Worm (Caenorhabditis elegans) whole organism, L3 larva: ENCODE results near the gene bus-5.
A peak's percentile ranks its signal among the peaks of the same experiment; 100 is the strongest.

ENCODE experiments used
- R02D3.7 ChIP-seq: fragments of 150-350 bp; optimal IDR thresholded peaks from 2 replicates; lab custom pipeline; 2014; ENCODE audit warnings: missing biosample characterization, missing genetic modification characterization
- ZK546.5 ChIP-seq: sonication (generic microtip); optimal IDR thresholded peaks from 2 replicates; lab custom pipeline; 2017; ENCODE audit warnings: missing biosample characterization, missing genetic modification characterization
- aly-2 ChIP-seq: fragments of 150-350 bp; optimal IDR thresholded peaks from 2 replicates; lab custom pipeline; 2014; ENCODE audit warnings: missing biosample characterization, missing genetic modification characterization
- ama-1 ChIP-seq: fragments of 150-350 bp; optimal IDR thresholded peaks from 2 replicates; lab custom pipeline; 2018
- ceh-16 ChIP-seq: sonication (generic microtip); optimal IDR thresholded peaks from 2 replicates; lab custom pipeline; 2017; ENCODE audit warnings: missing biosample characterization, missing genetic modification characterization
- ceh-28 ChIP-seq: fragments of 150-350 bp; optimal IDR thresholded peaks from 2 replicates; lab custom pipeline; 2014; ENCODE audit warnings: missing biosample characterization, missing genetic modification reagents, missing genetic modification characterization
- ceh-82 ChIP-seq: fragments of 150-350 bp; optimal IDR thresholded peaks from 2 replicates; lab custom pipeline; 2014; ENCODE audit warnings: missing biosample characterization, missing genetic modification characterization
- ceh-9 ChIP-seq: sonication (generic microtip); optimal IDR thresholded peaks from 2 replicates; lab custom pipeline; 2018; ENCODE audit warnings: missing biosample characterization, missing genetic modification characterization
- daf-12 ChIP-seq: fragments of 150-350 bp; optimal IDR thresholded peaks from 2 replicates; lab custom pipeline; 2014; ENCODE audit warnings: missing biosample characterization, missing genetic modification reagents, missing genetic modification characterization
- egl-27 ChIP-seq: sonication (generic microtip); optimal IDR thresholded peaks from 4 replicates; lab custom pipeline; 2017; ENCODE audit warnings: missing biosample characterization, missing genetic modification reagents, missing genetic modification characterization
- elt-2 ChIP-seq: sonication (generic microtip); optimal IDR thresholded peaks from 2 replicates; lab custom pipeline; 2016; ENCODE audit warnings: missing genetic modification reagents, mild to moderate bottlenecking, missing genetic modification characterization, missing compliant biosample characterization
- elt-3 ChIP-seq, 3 experiments: fragments of 150-350 bp in 1 of 3; sonication (generic microtip) in 2 of 3; optimal IDR thresholded peaks; 2 replicates in 2 of 3; 4 replicates in 1 of 3; lab custom pipeline; 2014 to 2017; ENCODE audit warnings: missing biosample characterization in 3 of 3, missing genetic modification characterization in 3 of 3
- eor-1 ChIP-seq, 2 experiments: fragments of 150-350 bp; optimal IDR thresholded peaks; 2 replicates each; lab custom pipeline; 2014 to 2018; ENCODE audit warnings: missing biosample characterization in 2 of 2, missing genetic modification characterization in 2 of 2
- fkh-10 ChIP-seq: sonication (generic microtip); optimal IDR thresholded peaks from 2 replicates; lab custom pipeline; 2017; ENCODE audit warnings: missing biosample characterization, missing genetic modification reagents, missing genetic modification characterization
- fkh-2 ChIP-seq: fragments of 150-350 bp; optimal IDR thresholded peaks from 2 replicates; lab custom pipeline; 2014; ENCODE audit warnings: missing biosample characterization, missing genetic modification reagents, missing genetic modification characterization
- fos-1 ChIP-seq: fragments of 150-350 bp; optimal IDR thresholded peaks from 2 replicates; lab custom pipeline; 2014; ENCODE audit warnings: missing biosample characterization, missing genetic modification characterization
- hmg-11 ChIP-seq: sonication (generic microtip); optimal IDR thresholded peaks from 2 replicates; lab custom pipeline; 2016; ENCODE audit warnings: missing genetic modification characterization, missing compliant biosample characterization
- jun-1 ChIP-seq: fragments of 150-350 bp; optimal IDR thresholded peaks from 2 replicates; lab custom pipeline; 2014; ENCODE audit warnings: missing biosample characterization, missing genetic modification reagents, missing genetic modification characterization
- lin-15B ChIP-seq: fragments of 150-350 bp; optimal IDR thresholded peaks from 2 replicates; lab custom pipeline; 2014; ENCODE audit warnings: missing biosample characterization, missing genetic modification characterization
- lin-39 ChIP-seq: fragments of 150-350 bp; optimal IDR thresholded peaks from 2 replicates; lab custom pipeline; 2018; ENCODE audit warnings: missing biosample characterization, missing genetic modification reagents, missing genetic modification characterization
- lsy-12 ChIP-seq: sonication (generic microtip); optimal IDR thresholded peaks from 2 replicates; lab custom pipeline; 2016; ENCODE audit warnings: mild to moderate bottlenecking, missing genetic modification characterization, missing compliant biosample characterization
- mdl-1 ChIP-seq: fragments of 150-350 bp; optimal IDR thresholded peaks from 2 replicates; lab custom pipeline; 2014; ENCODE audit warnings: missing biosample characterization, missing genetic modification characterization
- nhr-11 ChIP-seq: fragments of 150-350 bp; optimal IDR thresholded peaks from 2 replicates; lab custom pipeline; 2014; ENCODE audit warnings: missing biosample characterization, missing genetic modification characterization
- nhr-12 ChIP-seq: fragments of 150-350 bp; optimal IDR thresholded peaks from 2 replicates; lab custom pipeline; 2014; ENCODE audit warnings: missing biosample characterization, missing genetic modification characterization
- nhr-23 ChIP-seq: fragments of 150-350 bp; optimal IDR thresholded peaks from 2 replicates; lab custom pipeline; 2014; ENCODE audit warnings: missing biosample characterization, missing genetic modification reagents, missing genetic modification characterization
- nhr-25 ChIP-seq: sonication (generic microtip); optimal IDR thresholded peaks from 2 replicates; lab custom pipeline; 2017; ENCODE audit warnings: missing biosample characterization, missing genetic modification characterization
- nhr-28 ChIP-seq: fragments of 150-350 bp; optimal IDR thresholded peaks from 2 replicates; lab custom pipeline; 2014; ENCODE audit warnings: missing biosample characterization, missing genetic modification characterization
- nhr-43 ChIP-seq: sonication (generic microtip); optimal IDR thresholded peaks from 2 replicates; lab custom pipeline; 2016; ENCODE audit warnings: mild to moderate bottlenecking, missing genetic modification characterization, missing compliant biosample characterization; ENCODE audit not compliant: poor library complexity, severe bottlenecking
- nhr-67 ChIP-seq: fragments of 150-350 bp; optimal IDR thresholded peaks from 2 replicates; lab custom pipeline; 2014; ENCODE audit warnings: missing biosample characterization, missing genetic modification characterization
- nhr-77 ChIP-seq: fragments of 150-350 bp; optimal IDR thresholded peaks from 2 replicates; lab custom pipeline; 2014; ENCODE audit warnings: missing biosample characterization, missing genetic modification characterization
- pha-4 ChIP-seq: fragments of 150-350 bp; optimal IDR thresholded peaks from 2 replicates; lab custom pipeline; 2014; ENCODE audit warnings: missing biosample characterization, missing genetic modification reagents, missing genetic modification characterization
- pqm-1 ChIP-seq: fragments of 150-350 bp; optimal IDR thresholded peaks from 2 replicates; lab custom pipeline; 2017; ENCODE audit warnings: missing biosample characterization, missing genetic modification characterization, inconsistent platforms
- sea-2 ChIP-seq: fragments of 150-350 bp; sonication (generic microtip); optimal IDR thresholded peaks from 4 replicates; lab custom pipeline; 2014; ENCODE audit warnings: missing biosample characterization, missing genetic modification reagents, missing genetic modification characterization
- skn-1 ChIP-seq: fragments of 150-350 bp; optimal IDR thresholded peaks from 2 replicates; lab custom pipeline; 2014; ENCODE audit warnings: missing biosample characterization, missing genetic modification characterization
- snpc-4 ChIP-seq: fragments of 150-350 bp; optimal IDR thresholded peaks from 2 replicates; lab custom pipeline; 2014; ENCODE audit warnings: missing biosample characterization, missing genetic modification characterization
- tbx-2 ChIP-seq: sonication (generic microtip); optimal IDR thresholded peaks from 2 replicates; lab custom pipeline; 2016; ENCODE audit warnings: mild to moderate bottlenecking, missing genetic modification characterization, missing compliant biosample characterization
- unc-39 ChIP-seq: sonication (generic microtip); optimal IDR thresholded peaks from 4 replicates; lab custom pipeline; 2017; ENCODE audit warnings: missing biosample characterization, missing genetic modification characterization
- unc-62 ChIP-seq: fragments of 150-350 bp; sonication (generic microtip); optimal IDR thresholded peaks from 4 replicates; lab custom pipeline; 2014; ENCODE audit warnings: missing biosample characterization, missing genetic modification reagents, missing genetic modification characterization
- zag-1 ChIP-seq: fragments of 150-350 bp; optimal IDR thresholded peaks from 2 replicates; lab custom pipeline; 2014; ENCODE audit warnings: missing biosample characterization, missing genetic modification characterization
- ztf-11 ChIP-seq: fragments of 150-350 bp; optimal IDR thresholded peaks from 2 replicates; lab custom pipeline; 2014; ENCODE audit warnings: missing biosample characterization, missing genetic modification characterization
- ztf-4 ChIP-seq: fragments of 150-350 bp; optimal IDR thresholded peaks from 2 replicates; lab custom pipeline; 2014; ENCODE audit warnings: missing biosample characterization, missing genetic modification characterization

Gene bus-5

ce11 chrX:2116304-2116867, 3.5 kb upstream of the bus-5 start:
- TF ChIP-seq nhr-77 (no peak), ceh-28 (tag; lab: Kevin White, UChicago) (no peak), fkh-2 (no peak), elt-3 (tag; optimal IDR thresholded peaks at IDR 0.05; lab: Kevin White, UChicago) (peak in 1 of 3 experiments; percentile 11), nhr-28 (tag; lab: Kevin White, UChicago) (no peak), lsy-12 (no peak), unc-39 (no peak), nhr-67 (tag; lab: Kevin White, UChicago) (no peak), ztf-11 (tag; lab: Kevin White, UChicago) (no peak), zag-1 (tag; lab: Kevin White, UChicago) (no peak), snpc-4 (tag; lab: Kevin White, UChicago) (no peak), lin-15B (tag; lab: Kevin White, UChicago) (no peak), elt-2 (no peak), pqm-1 (tag; lab: Kevin White, UChicago) (no peak), nhr-43 (tag; lab: Kevin White, UChicago) (peak; percentile 42), R02D3.7 (no peak), ama-1 (peak; percentile 5), ZK546.5 (tag; lab: Kevin White, UChicago) (no peak), nhr-23 (peak; percentile 51), ceh-16 (tag; lab: Kevin White, UChicago) (no peak), aly-2 (tag; lab: Kevin White, UChicago) (no peak), daf-12 (no peak), egl-27 (tag; lab: Kevin White, UChicago) (no peak), lin-39 (tag; lab: Kevin White, UChicago) (no peak), pha-4 (tag; lab: Kevin White, UChicago) (no peak), nhr-25 (peak; percentile 66)

ce11 chrX:2114171-2114570, 1.3 kb upstream of the bus-5 start:
- TF ChIP-seq mdl-1 (tag; lab: Kevin White, UChicago): no peak
- no peak for TF ChIP-seq sea-2 (GFP tag; lab: Kevin White, UChicago)
- no peak for TF ChIP-seq nhr-11 (tag; lab: Kevin White, UChicago)
- TF ChIP-seq jun-1 (tag; lab: Kevin White, UChicago): no peak
- no peak for TF ChIP-seq ceh-9 (tag; lab: Kevin White, UChicago)
- TF ChIP-seq nhr-25: no peak
- TF ChIP-seq ceh-82 (tag; lab: Kevin White, UChicago): no peak
- no peak for TF ChIP-seq fos-1 (tag; lab: Kevin White, UChicago)
- TF ChIP-seq ama-1: no peak
- TF ChIP-seq lsy-12: no peak
- TF ChIP-seq ceh-28 (tag; lab: Kevin White, UChicago): no peak
- TF ChIP-seq pha-4 (tag; lab: Kevin White, UChicago): no peak
- TF ChIP-seq nhr-12 (tag; lab: Kevin White, UChicago): no peak
- TF ChIP-seq unc-62 (GFP tag; lab: Kevin White, UChicago): no peak

- TF ChIP-seq aly-2 (tag; lab: Kevin White, UChicago): no peak
- no peak for TF ChIP-seq nhr-12 (tag; lab: Kevin White, UChicago)
- peak; percentile 76 for TF ChIP-seq nhr-43 (tag; lab: Kevin White, UChicago)
Measured at ce11 chrX:2110603-2111327, 2.1 kb downstream of the bus-5 start.

- TF ChIP-seq mdl-1 (tag; lab: Kevin White, UChicago) (no peak), sea-2 (GFP tag; lab: Kevin White, UChicago) (no peak), ztf-4 (no peak), unc-62 (GFP tag; lab: Kevin White, UChicago) (no peak), jun-1 (tag; lab: Kevin White, UChicago) (no peak), tbx-2 (tag; lab: Kevin White, UChicago) (no peak), ceh-16 (tag; lab: Kevin White, UChicago) (no peak), nhr-23 (no peak), eor-1 (tag; optimal IDR thresholded peaks at IDR 0.05; lab: Kevin White, UChicago) (no peak), pqm-1 (tag; lab: Kevin White, UChicago) (no peak), nhr-11 (tag; lab: Kevin White, UChicago) (no peak), fkh-10 (GFP tag; lab: Kevin White, UChicago) (no peak), zag-1 (tag; lab: Kevin White, UChicago) (no peak), nhr-25 (no peak), ama-1 (no peak), snpc-4 (tag; lab: Kevin White, UChicago) (no peak), hmg-11 (tag; lab: Kevin White, UChicago) (no peak), fos-1 (tag; lab: Kevin White, UChicago) (no peak), skn-1 (tag; lab: Kevin White, UChicago) (no peak)
- TF ChIP-seq, all 47 proteins: peak for 0
Measured at ce11 chrX:2108682-2109081, 4.2 kb downstream of the bus-5 start, which contains the start of gene F53B1.2. Gene F53B1.2 (plus strand): TSS chrX:2108982.
